Worm (Caenorhabditis elegans) whole organism, L2 larva: ENCODE measurements around the gene F44D12.16.

Experiments used
- aly-2 ChIP-seq: fragments of 150-350 bp; optimal IDR thresholded peaks from 2 replicates; lab custom pipeline; 2014; ENCODE audit warnings: missing biosample characterization, missing genetic modification characterization
- ama-1 ChIP-seq: fragments of 150-350 bp; optimal IDR thresholded peaks from 2 replicates; lab custom pipeline; 2018; ENCODE audit warnings: inconsistent platforms
- ceh-16 ChIP-seq: fragments of 150-350 bp; optimal IDR thresholded peaks from 2 replicates; lab custom pipeline; 2014; ENCODE audit warnings: missing biosample characterization, missing genetic modification characterization
- elt-1 ChIP-seq: fragments of 150-350 bp; optimal IDR thresholded peaks from 2 replicates; lab custom pipeline; 2014; ENCODE audit warnings: missing biosample characterization, missing genetic modification characterization
- lin-11 ChIP-seq: fragments of 150-350 bp; sonication (generic microtip); optimal IDR thresholded peaks from 2 replicates; lab custom pipeline; 2014; ENCODE audit warnings: missing biosample characterization, missing genetic modification characterization, inconsistent platforms, mixed read lengths
- sma-3 ChIP-seq: sonication (generic microtip); optimal IDR thresholded peaks from 2 replicates; lab custom pipeline; 2016; ENCODE audit warnings: missing genetic modification reagents, missing genetic modification characterization, missing compliant biosample characterization
- zag-1 ChIP-seq: fragments of 150-350 bp; optimal IDR thresholded peaks from 2 replicates; lab custom pipeline; 2014; ENCODE audit warnings: missing biosample characterization, missing genetic modification characterization
- ztf-11 ChIP-seq: sonication (generic microtip); optimal IDR thresholded peaks from 2 replicates; lab custom pipeline; 2017; ENCODE audit warnings: missing biosample characterization, missing genetic modification characterization

- TF ChIP-seq lin-11 (tag; lab: Kevin White, UChicago) = no peak
- TF ChIP-seq ztf-11 = no peak
- no peak for TF ChIP-seq ama-1 (lab: Kevin White, UChicago)
- TF ChIP-seq sma-3 (GFP tag; lab: Kevin White, UChicago) = no peak
- TF ChIP-seq aly-2 (tag; lab: Kevin White, UChicago) = no peak
- TF ChIP-seq ceh-16 = no peak
- TF ChIP-seq elt-1 = no peak
- no peak for TF ChIP-seq zag-1 (tag; lab: Kevin White, UChicago)
Observed at ce11 chrIV:10060795-10061194, 31.9 kb downstream of the F44D12.16 start.
